Worm (Caenorhabditis elegans): ENCODE measurements around the gene C35B1.3.

The C35B1.3 gene

ce11 chrIV:4078901-4079300 is 2.0 kb upstream of the C35B1.3 start, which contains the start of gene C35B1.8:
C35B1.8 (minus strand) TSS chrIV:4079001.
- TF ChIP-seq nhr-28 (tag; optimal IDR thresholded peaks at IDR 0.05) (no peak), elt-3 (tag; optimal IDR thresholded peaks at IDR 0.05) (no peak), lin-14 (GFP tag; optimal IDR thresholded peaks at IDR 0.05) (no peak), F16B12.6 (tag; optimal IDR thresholded peaks at IDR 0.05) (no peak), sox-4 (tag; optimal IDR thresholded peaks at IDR 0.05) (no peak), zag-1 (tag; optimal IDR thresholded peaks at IDR 0.05) (no peak), ets-5 (GFP tag; IDR thresholded peaks at IDR 0.05) (no peak), ceh-82 (tag; optimal IDR thresholded peaks at IDR 0.05) (no peak)

- no peak for TF ChIP-seq unc-30 (tag; optimal IDR thresholded peaks at IDR 0.05)
- TF ChIP-seq ztf-11 (tag; optimal IDR thresholded peaks at IDR 0.05): no peak
- TF ChIP-seq lin-14 (GFP tag; optimal IDR thresholded peaks at IDR 0.05): no peak
- no peak for TF ChIP-seq pax-3 (tag; optimal IDR thresholded peaks at IDR 0.05)
- no peak for TF ChIP-seq elt-3 (tag; optimal IDR thresholded peaks at IDR 0.05)
- TF ChIP-seq tlp-1 (tag; optimal IDR thresholded peaks at IDR 0.05): no peak
- TF ChIP-seq mep-1 (tag; optimal IDR thresholded peaks at IDR 0.05): no peak
- TF ChIP-seq sup-37 (GFP tag; optimal IDR thresholded peaks at IDR 0.05): no peak
- TF ChIP-seq nhr-71 (tag; optimal IDR thresholded peaks at IDR 0.05): no peak
- no peak for TF ChIP-seq nhr-20 (tag; optimal IDR thresholded peaks at IDR 0.05)
These were observed 1.4 kb upstream of the C35B1.3 start, which contains the start of gene C35B1.4 for ce11 chrIV:4079514-4079913. C35B1.4 (plus strand) TSS chrIV:4079814.

- TF ChIP-seq hlh-17 (GFP tag; optimal IDR thresholded peaks at IDR 0.05; ENCODE audit: borderline replicate concordance) (no peak), fkh-4 (tag; optimal IDR thresholded peaks at IDR 0.05; ENCODE audit: borderline replicate concordance) (no peak), ceh-88 (GFP tag; IDR thresholded peaks at IDR 0.05) (no peak), sup-37 (GFP tag; optimal IDR thresholded peaks at IDR 0.05) (no peak), grh-1 (GFP tag; IDR thresholded peaks at IDR 0.05) (no peak), blmp-1 (tag; optimal IDR thresholded peaks at IDR 0.05) (no peak), nhr-237 (tag; optimal IDR thresholded peaks at IDR 0.05) (no peak), lin-39 (tag; optimal IDR thresholded peaks at IDR 0.05) (no peak), pag-3 (tag; optimal IDR thresholded peaks at IDR 0.05; ENCODE audit: borderline replicate concordance, insufficient read depth) (no peak), unc-62 (GFP tag; optimal IDR thresholded peaks at IDR 0.05) (no peak), egl-13 (tag; optimal IDR thresholded peaks at IDR 0.05) (no peak), ceh-90 (tag; optimal IDR thresholded peaks at IDR 0.05) (no peak), unc-30 (tag; optimal IDR thresholded peaks at IDR 0.05) (no peak), C34B4.2 (tag; optimal IDR thresholded peaks at IDR 0.05) (no peak), F16B12.6 (tag; optimal IDR thresholded peaks at IDR 0.05) (no peak), nhr-90 (tag; optimal IDR thresholded peaks at IDR 0.05; ENCODE audit: poor library complexity) (no peak), nhr-11 (tag; optimal IDR thresholded peaks at IDR 0.05) (no peak)
These were observed 1.6 kb downstream of the C35B1.3 start for ce11 chrIV:4082599-4082998.

- TF ChIP-seq unc-30 (tag; optimal IDR thresholded peaks at IDR 0.05) (no peak), ztf-11 (tag; optimal IDR thresholded peaks at IDR 0.05) (no peak), hlh-17 (GFP tag; optimal IDR thresholded peaks at IDR 0.05; ENCODE audit: borderline replicate concordance) (no peak), ceh-63 (GFP tag; optimal IDR thresholded peaks at IDR 0.05) (no peak), lin-35 (GFP tag; optimal IDR thresholded peaks at IDR 0.05) (no peak), snu-23 (GFP tag; optimal IDR thresholded peaks at IDR 0.05) (no peak), lin-13 (GFP tag; optimal IDR thresholded peaks at IDR 0.05) (no peak), grh-1 (GFP tag; IDR thresholded peaks at IDR 0.05) (no peak), elt-2 (tag; optimal IDR thresholded peaks at IDR 0.05) (no peak), unc-62 (GFP tag; optimal IDR thresholded peaks at IDR 0.05) (no peak), aly-2 (tag; optimal IDR thresholded peaks at IDR 0.05) (no peak), swsn-7 (tag; optimal IDR thresholded peaks at IDR 0.05) (no peak), nhr-85 (tag) (no peak), mdl-1 (tag; optimal IDR thresholded peaks at IDR 0.05) (no peak), C34B4.2 (tag; optimal IDR thresholded peaks at IDR 0.05) (no peak), nhr-12 (tag; optimal IDR thresholded peaks at IDR 0.05) (no peak), dsc-1 (tag; optimal IDR thresholded peaks at IDR 0.05) (no peak), sox-4 (tag; optimal IDR thresholded peaks at IDR 0.05) (no peak), egl-13 (tag; optimal IDR thresholded peaks at IDR 0.05) (no peak)
These were observed 2.1 kb downstream of the C35B1.3 start for ce11 chrIV:4083094-4083493.
